Fruit fly (Drosophila melanogaster): ENCODE data around the gene stops.

The stops gene

dm6 chr3R:31146920-31147319 is 22.0 kb downstream of the stops start:
- TF ChIP-seq h (optimal IDR thresholded peaks at IDR 0.05) (no peak), Sin3A (optimal IDR thresholded peaks at IDR 0.05) (no peak), psq (optimal IDR thresholded peaks at IDR 0.05) (no peak), ttk (optimal IDR thresholded peaks at IDR 0.05) (no peak), insv (optimal IDR thresholded peaks at IDR 0.05) (no peak), Myc (optimal IDR thresholded peaks at IDR 0.05) (no peak)

- TF ChIP-seq insv (optimal IDR thresholded peaks at IDR 0.05): no peak
- no peak for TF ChIP-seq h (optimal IDR thresholded peaks at IDR 0.05)
- no peak for TF ChIP-seq Myc (optimal IDR thresholded peaks at IDR 0.05)
- no peak for TF ChIP-seq psq (optimal IDR thresholded peaks at IDR 0.05)
- no peak for TF ChIP-seq Sin3A (optimal IDR thresholded peaks at IDR 0.05)
- TF ChIP-seq ttk (optimal IDR thresholded peaks at IDR 0.05): no peak
Observed at dm6 chr3R:31141691-31142090, 27.2 kb downstream of the stops start.

dm6 chr3R:31134056-31134455 is 34.9 kb downstream of the stops start, which contains the start of gene Gycbeta100B:
Gene Gycbeta100B, plus strand, starts transcription at chr3R:31134392.
- no peak for TF ChIP-seq Myc (optimal IDR thresholded peaks at IDR 0.05)
- TF ChIP-seq h (optimal IDR thresholded peaks at IDR 0.05): peak; percentile 77

DNA sequence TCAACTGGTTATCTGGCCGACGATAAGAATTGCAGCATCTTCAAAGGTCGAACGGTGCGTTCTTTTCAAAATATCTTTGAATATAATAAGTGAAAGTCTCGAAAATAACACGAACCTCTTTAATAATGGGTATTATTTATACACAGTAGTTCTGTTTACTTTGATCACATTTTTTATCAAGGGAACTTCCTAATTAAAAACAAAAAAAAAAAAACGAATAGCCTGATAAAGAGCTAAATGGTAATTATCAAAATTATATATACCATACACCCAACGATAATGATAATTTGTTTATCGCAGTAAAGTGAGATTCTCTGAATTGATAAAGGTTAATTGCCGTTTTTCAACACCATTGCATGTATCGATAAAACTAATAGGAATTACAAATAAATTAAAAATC is 38.3 kb downstream of the stops start, which contains the start of gene Ktch:
Gene Ktch (minus strand): TSS at position 101 of the 400 bp plus-strand sequence.
- no peak for TF ChIP-seq ttk (optimal IDR thresholded peaks at IDR 0.05)

- TF ChIP-seq Myc (optimal IDR thresholded peaks at IDR 0.05): no peak
- no peak for TF ChIP-seq h (optimal IDR thresholded peaks at IDR 0.05)
- TF ChIP-seq ttk (optimal IDR thresholded peaks at IDR 0.05): no peak
- no peak for TF ChIP-seq psq (optimal IDR thresholded peaks at IDR 0.05)
- no peak for TF ChIP-seq Sin3A (optimal IDR thresholded peaks at IDR 0.05)
- TF ChIP-seq insv (optimal IDR thresholded peaks at IDR 0.05): no peak
Observed at dm6 chr3R:31127357-31127775, 41.5 kb downstream of the stops start.

dm6 chr3R:31125746-31126199 is 43.1 kb downstream of the stops start, which contains the start of gene CG15554:
Gene CG15554, plus strand, starts transcription at chr3R:31126149.
- TF ChIP-seq ttk (optimal IDR thresholded peaks at IDR 0.05) (no peak), h (optimal IDR thresholded peaks at IDR 0.05) (no peak), psq (optimal IDR thresholded peaks at IDR 0.05) (no peak), insv (optimal IDR thresholded peaks at IDR 0.05) (no peak), Sin3A (optimal IDR thresholded peaks at IDR 0.05) (no peak)

- TF ChIP-seq insv (optimal IDR thresholded peaks at IDR 0.05) (no peak), Sin3A (optimal IDR thresholded peaks at IDR 0.05) (no peak), psq (optimal IDR thresholded peaks at IDR 0.05) (no peak), Myc (optimal IDR thresholded peaks at IDR 0.05) (no peak), h (optimal IDR thresholded peaks at IDR 0.05) (no peak), ttk (optimal IDR thresholded peaks at IDR 0.05) (no peak)
Observed at dm6 chr3R:31123315-31123714, 45.6 kb downstream of the stops start, which contains the start of gene Prosalpha3T. Gene Prosalpha3T, minus strand, starts transcription at chr3R:31123415.

DNA sequence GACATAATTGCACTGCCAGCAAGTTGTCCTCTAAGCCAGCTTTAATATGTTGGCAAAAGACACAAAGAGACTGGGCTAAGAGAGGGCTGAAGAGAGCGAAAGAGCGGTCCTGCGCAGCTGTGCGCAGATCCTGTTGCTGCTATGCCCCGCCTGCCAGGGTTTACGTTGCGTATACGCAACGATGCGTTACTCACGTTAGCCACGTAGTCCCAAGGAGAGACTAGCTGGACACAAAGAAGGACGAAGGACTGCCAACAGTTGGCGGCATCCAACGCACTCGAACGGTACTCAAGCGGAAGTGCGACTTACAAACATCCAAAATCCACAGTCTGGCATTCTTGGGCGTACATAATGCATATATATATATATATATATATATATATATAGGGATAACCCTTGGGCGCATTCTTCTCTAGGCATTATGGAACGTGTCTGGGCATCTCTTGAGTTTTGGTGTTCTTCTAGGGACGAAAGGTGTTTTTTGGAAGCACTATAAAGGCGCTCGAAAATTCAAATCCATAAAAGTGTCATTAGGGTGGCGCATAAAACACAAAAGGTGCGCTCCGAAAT is 49.0 kb downstream of the stops start:
- TF ChIP-seq insv (optimal IDR thresholded peaks at IDR 0.05): no peak
- no peak for TF ChIP-seq h (optimal IDR thresholded peaks at IDR 0.05)
- no peak for TF ChIP-seq ttk (optimal IDR thresholded peaks at IDR 0.05)

DNA sequence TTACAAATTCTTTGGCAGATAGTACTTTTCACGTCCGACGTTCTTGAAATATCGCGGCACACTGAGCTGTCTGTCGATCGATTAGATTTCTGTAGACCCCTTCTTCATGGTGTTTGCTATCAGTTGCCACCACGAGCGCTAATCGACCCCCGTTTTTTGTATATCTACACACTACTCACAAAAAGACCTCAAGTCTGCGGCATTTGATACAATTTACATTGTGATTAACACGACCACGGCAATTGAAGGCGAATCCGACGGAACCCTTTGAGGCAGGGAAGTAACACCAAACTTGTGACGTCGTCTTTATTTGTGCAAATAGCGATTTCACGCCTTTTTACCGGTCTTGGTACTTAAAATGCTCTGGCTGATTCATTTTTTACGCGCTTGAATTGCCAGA is 59.8 kb downstream of the stops start, which contains the start of gene Mayo:
Gene Mayo (minus strand): TSS at position 66 of the 400 bp plus-strand sequence.
- no peak for TF ChIP-seq Myc (optimal IDR thresholded peaks at IDR 0.05)
- no peak for TF ChIP-seq insv (optimal IDR thresholded peaks at IDR 0.05)
- TF ChIP-seq h (optimal IDR thresholded peaks at IDR 0.05): no peak
- TF ChIP-seq ttk (optimal IDR thresholded peaks at IDR 0.05): no peak
- TF ChIP-seq Sin3A (optimal IDR thresholded peaks at IDR 0.05): no peak
- TF ChIP-seq psq (optimal IDR thresholded peaks at IDR 0.05): no peak
